Fruit fly (Drosophila melanogaster) ovary, adult (tissue): ENCODE data around the gene rho-5.

ENCODE experiments used
- CG17801 ChIP-seq: fragments of 200-800 bp; optimal IDR thresholded peaks from 2 replicates; lab custom pipeline; 2019; ENCODE audit warnings: missing biosample characterization, mild to moderate bottlenecking, missing genetic modification characterization, moderate library complexity; ENCODE audit not compliant: partially characterized antibody

rho-5 gene

DNA sequence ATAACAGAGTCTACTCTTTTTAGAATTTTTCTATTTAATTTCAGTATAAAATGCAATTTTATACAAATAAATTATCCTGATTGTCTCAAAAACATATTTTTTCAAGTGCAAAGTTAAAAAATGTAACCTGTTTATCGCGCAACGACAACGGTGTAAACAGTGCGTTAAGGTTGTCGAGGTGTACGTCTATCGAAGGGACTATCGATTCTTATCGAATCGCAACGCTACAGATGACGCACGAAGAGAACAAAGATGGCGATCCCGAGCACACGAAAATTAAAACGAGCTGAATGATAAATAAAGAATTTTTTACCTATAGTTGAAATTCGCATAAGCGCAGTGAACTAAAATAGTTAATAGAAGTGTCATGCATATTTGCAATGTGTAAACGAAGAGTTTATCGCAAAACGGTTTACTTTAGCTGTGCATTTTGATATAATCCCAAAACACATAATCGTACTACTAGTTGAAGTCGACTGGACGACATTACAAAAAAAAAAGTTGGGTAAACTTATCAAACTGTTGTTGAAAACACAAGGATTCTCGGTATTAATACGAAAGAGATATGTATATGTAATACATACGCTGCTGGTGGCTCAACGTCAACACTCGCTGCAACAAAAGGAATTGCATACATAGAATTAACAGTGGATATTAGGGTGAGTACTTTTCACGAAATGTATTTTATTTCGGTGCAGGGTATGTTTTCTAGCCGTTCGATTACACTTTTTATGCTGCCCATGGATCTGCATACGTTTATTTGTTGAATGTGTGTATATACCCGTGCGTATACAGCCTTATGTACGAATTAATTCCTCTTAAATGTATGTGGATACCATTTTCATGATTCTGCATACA, 14.4 kb upstream of the rho-5 start, which contains the start of gene da:
Gene da, plus strand, starts transcription at position 237 of the 858 bp plus-strand sequence.
- TF ChIP-seq CG17801 (GFP tag; lab: Kevin White, UChicago): peak; percentile 41

DNA sequence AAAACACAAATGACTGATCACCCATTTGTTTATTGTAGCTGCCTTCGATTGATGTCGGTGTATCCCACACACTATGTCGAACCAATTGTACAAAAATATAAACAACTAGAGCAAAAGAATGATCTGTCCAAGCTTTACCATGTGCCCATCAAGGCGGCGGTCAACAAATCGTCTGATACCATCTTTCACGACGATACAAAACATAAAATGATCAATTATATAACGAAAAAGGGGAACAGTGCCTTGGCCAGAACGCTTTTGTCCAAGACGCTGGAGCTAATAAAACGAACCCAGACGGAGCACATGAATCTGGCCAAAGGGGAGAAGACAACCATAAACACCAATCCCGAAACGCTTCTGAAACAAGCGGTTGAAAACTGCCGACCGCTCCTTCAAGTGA, 13.1 kb upstream of the rho-5 start:
- no peak for TF ChIP-seq CG17801 (GFP tag; lab: Kevin White, UChicago)

DNA sequence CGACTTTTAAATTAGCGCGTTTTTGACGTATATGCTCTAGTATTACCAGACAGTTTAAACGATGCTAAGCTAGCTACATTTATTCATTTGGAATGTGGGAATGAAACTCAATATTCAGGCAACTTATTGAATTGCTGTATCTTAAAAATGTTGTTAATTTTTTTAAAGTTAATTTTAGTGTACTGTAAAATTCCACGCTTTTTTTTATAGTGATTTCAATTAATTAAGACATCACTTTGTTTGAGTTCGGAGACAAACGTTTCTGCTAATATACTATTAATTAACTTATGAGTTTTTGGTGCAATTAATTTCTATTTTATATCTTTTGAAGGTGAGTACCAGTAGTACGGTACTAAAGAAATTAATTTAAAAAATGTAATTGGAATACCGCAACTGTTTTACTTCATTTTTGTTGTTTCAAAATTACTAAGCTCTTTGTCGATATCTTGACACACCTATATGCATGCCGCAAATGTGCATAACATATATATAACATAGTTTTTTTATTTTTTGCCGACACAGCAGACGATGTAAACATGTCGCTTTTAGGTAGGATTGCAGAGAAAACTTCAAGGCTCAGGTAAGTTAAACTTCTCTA, 12.6 kb upstream of the rho-5 start, which contains the start of the genes Cdk1 and mRpS7:
Gene Cdk1, minus strand, starts transcription at position 55 of the 598 bp plus-strand sequence.
Gene mRpS7, plus strand, starts transcription at position 455 of the 598 bp plus-strand sequence.
- TF ChIP-seq CG17801 (GFP tag; lab: Kevin White, UChicago): peak; percentile 36

DNA sequence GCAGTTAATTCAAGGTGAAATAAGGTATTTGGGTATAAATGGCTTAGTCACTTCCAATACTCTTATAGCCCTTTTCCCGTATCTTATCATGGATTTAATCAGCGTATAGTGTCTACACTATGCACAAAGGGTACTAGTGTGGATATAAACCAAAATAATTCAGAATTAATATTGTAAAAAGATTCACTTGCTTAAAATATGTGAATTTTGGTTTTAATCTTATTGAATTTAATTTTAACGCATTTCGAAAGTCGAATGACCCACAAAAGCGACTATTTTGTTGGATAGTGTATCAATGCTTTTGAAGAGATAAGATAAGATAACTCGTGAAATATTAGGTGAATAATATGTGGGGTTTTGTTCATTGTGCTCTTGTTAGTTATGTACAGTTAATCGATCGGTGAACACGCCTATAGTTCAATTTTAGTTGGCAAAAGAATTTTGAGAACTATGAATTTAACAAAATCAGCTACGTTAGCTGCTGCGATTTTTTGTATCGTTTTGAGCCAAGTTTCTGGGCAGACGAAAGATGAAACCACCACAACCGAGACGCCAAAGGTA, 8.3 kb upstream of the rho-5 start, which contains the start of gene CG5096:
Gene CG5096, plus strand, starts transcription at position 374 of the 561 bp plus-strand sequence.
- TF ChIP-seq CG17801 (GFP tag; lab: Kevin White, UChicago): peak; percentile 33

DNA sequence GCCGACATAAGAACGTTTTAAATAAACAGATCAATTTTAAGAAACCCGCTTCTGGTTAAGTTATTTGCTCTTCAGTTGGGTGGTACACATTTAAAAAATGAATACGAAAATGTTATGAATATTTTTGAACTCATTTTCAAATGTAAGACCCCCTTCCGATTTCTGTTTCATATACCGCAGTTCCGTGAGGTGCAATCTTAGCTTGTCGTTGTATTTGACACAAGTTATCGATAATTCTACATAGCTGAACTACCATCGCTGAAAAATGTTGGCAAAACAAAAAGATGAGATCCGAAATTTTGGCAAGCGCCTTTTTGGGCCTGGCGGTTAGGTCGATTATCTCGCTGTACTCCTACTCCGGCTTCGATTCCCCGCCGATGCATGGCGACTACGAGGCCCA, 6.2 kb upstream of the rho-5 start, which contains the start of gene gny:
Gene gny, plus strand, starts transcription at position 239 of the 400 bp plus-strand sequence.
- no peak for TF ChIP-seq CG17801 (GFP tag; lab: Kevin White, UChicago)

DNA sequence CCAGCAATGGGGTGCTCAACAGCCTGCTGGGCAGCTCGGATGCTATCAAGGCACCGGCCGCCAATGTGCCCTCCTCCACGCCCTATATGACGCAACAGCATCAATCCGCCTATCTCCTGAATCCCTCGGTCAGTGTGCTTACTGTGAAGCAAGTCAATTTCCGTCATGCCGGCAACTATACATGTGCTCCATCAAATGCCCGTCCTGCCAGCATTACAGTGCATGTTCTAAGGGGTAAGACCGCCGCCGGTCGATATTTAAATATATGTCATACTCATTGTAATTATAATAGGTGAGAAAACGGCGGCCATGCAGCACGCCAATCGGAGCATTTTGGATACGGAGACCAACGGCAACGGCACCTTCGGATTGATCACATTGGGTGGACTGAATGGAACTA, 4.9 kb upstream of the rho-5 start:
- TF ChIP-seq CG17801 (GFP tag; lab: Kevin White, UChicago): no peak

DNA sequence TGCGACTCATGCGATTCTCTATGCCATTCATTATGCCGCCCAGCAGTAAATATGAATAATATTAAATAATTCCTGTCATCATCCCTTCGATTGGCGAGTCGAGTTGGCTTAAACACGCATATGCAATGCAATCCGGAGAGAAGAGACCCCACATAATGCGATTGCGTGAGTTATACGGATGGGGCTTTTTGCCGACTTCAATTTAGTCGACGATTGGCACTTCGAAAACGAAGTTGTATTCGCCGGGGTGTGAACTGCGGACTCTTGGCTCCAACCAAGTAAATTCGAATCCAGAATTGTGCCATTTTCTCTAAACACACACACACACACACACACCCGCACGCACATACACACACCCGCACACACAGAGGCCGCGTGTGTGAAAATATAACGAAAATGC, 2.6 kb upstream of the rho-5 start:
- no peak for TF ChIP-seq CG17801 (GFP tag; lab: Kevin White, UChicago)

DNA sequence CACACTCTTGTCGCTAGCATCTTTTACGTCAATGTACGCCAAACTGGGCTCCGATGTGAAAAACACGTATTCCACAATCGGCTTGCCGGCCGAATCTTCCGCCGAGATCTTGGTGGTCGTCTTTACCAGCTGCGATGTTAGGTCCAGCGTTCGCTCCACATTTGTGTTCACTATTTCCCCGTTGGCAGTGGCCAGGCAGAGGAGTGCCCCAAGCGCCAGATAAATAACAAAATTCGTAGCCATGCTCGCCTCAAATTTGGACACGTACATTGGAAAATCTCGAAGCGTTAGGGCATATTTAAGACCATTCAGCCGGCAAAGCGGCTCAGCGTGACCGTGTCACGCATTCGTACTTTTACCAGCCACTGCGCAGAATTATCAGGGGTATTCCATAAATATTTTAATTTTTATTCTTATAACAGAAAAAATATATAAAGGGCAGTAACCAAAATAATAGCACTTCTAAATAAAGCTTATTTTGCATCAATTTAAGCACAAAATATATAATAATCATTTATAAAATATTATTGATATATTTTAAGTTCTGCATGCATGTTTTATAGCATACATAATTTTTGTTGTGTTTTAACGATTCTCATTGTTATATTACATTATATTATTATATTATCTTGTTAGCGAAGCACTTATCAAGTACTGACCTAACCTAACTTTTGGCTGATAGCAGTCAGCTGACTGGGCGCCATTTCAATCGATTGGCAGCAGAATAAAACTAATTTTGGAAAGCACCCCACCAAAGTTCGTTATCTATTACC, 1.9 kb upstream of the rho-5 start, which contains the start of the genes CG33303 and dpr19:
Gene CG33303, minus strand, starts transcription at position 294 of the 773 bp plus-strand sequence.
Gene dpr19, plus strand, starts transcription at position 705 of the 773 bp plus-strand sequence.
- peak; percentile 59 for TF ChIP-seq CG17801 (GFP tag; lab: Kevin White, UChicago)

DNA sequence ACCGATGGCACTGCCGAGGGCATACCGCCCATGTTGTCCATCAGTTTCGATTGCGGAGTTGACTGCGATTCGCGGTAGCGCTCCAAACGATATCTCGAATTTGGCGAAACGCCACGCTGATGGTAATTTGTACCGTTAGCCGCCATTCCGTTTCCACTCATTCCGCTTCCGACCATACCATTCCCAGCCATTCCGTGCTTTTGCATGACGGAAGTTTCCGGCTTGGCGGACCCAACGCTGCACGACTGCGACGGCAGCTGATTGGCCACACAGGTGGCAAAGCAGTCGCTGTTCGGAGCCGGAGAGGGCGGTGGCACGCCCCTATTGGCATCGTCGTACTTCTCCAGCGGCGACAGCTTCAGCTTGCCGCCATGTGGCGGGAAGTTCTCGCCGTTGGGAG, 1.4 kb downstream of the rho-5 start:
- TF ChIP-seq CG17801 (GFP tag; lab: Kevin White, UChicago): no peak

DNA sequence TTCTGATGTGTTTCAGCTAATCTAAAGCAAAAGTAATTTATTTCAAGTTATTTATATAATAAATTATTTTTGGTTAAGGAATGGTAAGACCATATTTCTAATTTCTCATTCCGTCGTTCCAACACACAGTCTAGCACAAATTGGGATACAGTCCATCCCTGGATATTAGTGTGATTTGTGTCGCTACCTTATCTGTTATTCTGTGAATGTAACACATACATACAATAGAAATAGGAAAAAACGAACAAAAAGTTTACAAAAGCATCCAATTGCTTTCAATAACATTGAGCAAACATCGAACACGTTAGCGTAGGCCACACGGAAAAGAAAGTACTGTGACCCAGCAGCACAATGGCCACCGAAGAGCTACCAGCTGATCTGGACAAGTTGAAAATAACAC, 7.2 kb downstream of the rho-5 start, which contains the start of gene CG5056:
Gene CG5056, plus strand, starts transcription at position 168 of the 400 bp plus-strand sequence.
- TF ChIP-seq CG17801 (GFP tag; lab: Kevin White, UChicago): peak; percentile 67

DNA sequence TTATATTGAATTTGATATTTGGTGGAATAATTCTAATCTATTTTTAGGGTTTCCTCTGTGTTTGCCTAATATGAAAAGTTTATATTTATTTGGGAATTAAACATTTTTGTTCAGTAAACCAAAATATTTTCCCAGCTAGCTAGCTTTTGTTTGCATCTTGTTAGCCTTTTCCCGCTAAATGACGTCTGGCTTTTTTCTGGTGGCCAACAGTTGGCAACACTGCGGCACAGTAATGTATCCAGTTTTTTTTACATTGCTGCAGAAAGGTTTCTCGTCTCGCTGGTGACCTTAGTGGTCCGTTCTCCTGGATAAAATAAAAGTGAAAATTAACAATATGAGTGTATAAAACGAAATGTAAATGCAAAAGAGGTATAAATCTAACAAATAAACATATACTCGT, 9.5 kb downstream of the rho-5 start, which contains the start of gene lft:
Gene lft, plus strand, starts transcription at position 243 of the 400 bp plus-strand sequence.
- no peak for TF ChIP-seq CG17801 (GFP tag; lab: Kevin White, UChicago)

DNA sequence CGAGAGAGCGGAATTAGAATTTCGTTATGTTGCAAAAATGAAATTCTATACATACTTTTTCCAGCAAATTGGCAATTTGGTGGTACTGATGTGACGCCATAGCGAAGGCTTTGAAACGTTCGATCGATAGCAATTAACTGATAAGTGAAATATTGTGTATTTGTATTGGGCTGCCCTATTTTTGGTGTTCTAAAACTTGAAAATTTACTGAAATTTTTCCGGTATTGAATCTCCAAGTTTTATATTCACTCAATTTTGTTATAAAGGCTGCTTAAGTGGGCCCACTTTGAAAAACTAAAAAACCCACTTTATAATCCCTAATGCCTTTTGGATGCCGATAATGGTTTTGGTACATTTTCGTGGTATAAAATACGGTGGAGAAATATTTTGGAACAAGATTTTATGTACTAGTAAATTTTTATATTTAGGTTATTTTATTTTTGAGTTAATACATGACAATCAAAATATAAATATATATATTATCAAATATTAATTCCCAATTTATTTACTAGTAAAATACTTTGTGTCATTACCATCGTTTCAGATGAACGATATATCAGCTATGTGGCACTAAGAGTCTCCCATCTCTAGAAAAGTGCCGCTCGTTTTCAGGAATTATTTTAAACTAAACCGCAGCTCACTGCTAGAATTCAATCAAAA, 11.2 kb downstream of the rho-5 start, which contains the start of the genes Cand1 and pim:
Gene Cand1, minus strand, starts transcription at position 300 of the 660 bp plus-strand sequence.
Gene pim, plus strand, starts transcription at position 582 of the 660 bp plus-strand sequence.
- TF ChIP-seq CG17801 (GFP tag; lab: Kevin White, UChicago): no peak

DNA sequence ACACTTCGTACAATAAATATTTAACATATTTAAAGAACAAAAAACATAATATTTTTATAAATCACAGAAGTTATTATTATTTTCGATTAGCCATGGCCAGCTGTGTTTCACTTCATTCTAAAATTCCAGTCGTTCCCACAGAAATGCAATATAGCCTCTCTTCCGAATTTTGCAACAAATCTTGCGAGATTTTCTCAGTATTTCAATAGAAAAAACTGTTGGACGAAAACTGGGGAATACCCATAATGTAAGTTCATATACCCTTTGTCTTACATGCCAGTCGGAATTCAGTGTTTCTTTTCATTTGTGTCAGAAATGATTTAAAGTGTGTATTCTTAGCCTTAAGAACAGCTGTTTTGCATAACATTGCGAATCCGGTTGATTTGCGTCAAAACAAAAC, 17.2 kb downstream of the rho-5 start, which contains the start of the genes CtsL4 and ClpP:
Gene CtsL4, minus strand, starts transcription at position 90 of the 400 bp plus-strand sequence.
Gene ClpP, plus strand, starts transcription at position 288 of the 400 bp plus-strand sequence.
- no peak for TF ChIP-seq CG17801 (GFP tag; lab: Kevin White, UChicago)
